Worm (Caenorhabditis elegans): ENCODE measurements around the gene vap-2.

- no peak for TF ChIP-seq dao-5 (tag; optimal IDR thresholded peaks at IDR 0.05)
- no peak for TF ChIP-seq him-1 (tag; optimal IDR thresholded peaks at IDR 0.05)
- no peak for TF ChIP-seq W03F9.2 (tag; optimal IDR thresholded peaks at IDR 0.05)
Observed at ce11 chrX:10792435-10792834, at the start of gene vap-2.
